Fruit fly (Drosophila melanogaster) whole organism, embryonic: ENCODE measurements around the gene CG7275.

Experiments
- Asciz ChIP-seq: fragments of 200-800 bp; sonication (Bioruptor generic); optimal IDR thresholded peaks from 2 replicates; lab custom pipeline; 2017; ENCODE audit warnings: missing biosample characterization, mild to moderate bottlenecking, missing genetic modification characterization, missing genetic modification reagents
- CG10267 ChIP-seq: fragments of 200-800 bp; sonication (Bioruptor generic); optimal IDR thresholded peaks from 2 replicates; lab custom pipeline; 2018; ENCODE audit warnings: missing biosample characterization, mild to moderate bottlenecking, missing genetic modification characterization, moderate library complexity
- CG10979 ChIP-seq: fragments of 200-800 bp; sonication (Bioruptor generic); optimal IDR thresholded peaks from 2 replicates; lab custom pipeline; 2018; ENCODE audit warnings: missing biosample characterization, mild to moderate bottlenecking, missing genetic modification characterization, moderate library complexity
- CG11247 ChIP-seq: fragments of 200-800 bp; sonication (Bioruptor generic); IDR thresholded peaks from 2 replicates; pipeline ENCODE4 v1.3.6; 2022; ENCODE audit warnings: missing biosample characterization, missing genetic modification characterization
- CG14667 ChIP-seq: fragments of 200-800 bp; sonication (Bioruptor generic); IDR thresholded peaks from 2 replicates; pipeline ENCODE4 v1.3.6; 2022; ENCODE audit warnings: missing biosample characterization, missing genetic modification characterization
- CG14710 ChIP-seq: fragments of 200-800 bp; sonication (Bioruptor generic); optimal IDR thresholded peaks from 3 replicates; lab custom pipeline; 2019; ENCODE audit warnings: missing biosample characterization, mild to moderate bottlenecking, missing genetic modification characterization, moderate library complexity
- CG15269 ChIP-seq: fragments of 200-800 bp; sonication (Bioruptor generic); optimal IDR thresholded peaks from 2 replicates; lab custom pipeline; 2018; ENCODE audit warnings: missing biosample characterization, mild to moderate bottlenecking, missing genetic modification characterization, moderate library complexity
- CG1603 ChIP-seq: fragments of 200-800 bp; sonication (Bioruptor generic); optimal IDR thresholded peaks from 2 replicates; lab custom pipeline; 2019; ENCODE audit warnings: missing biosample characterization, mild to moderate bottlenecking, missing genetic modification characterization, moderate library complexity
- CG17361 ChIP-seq: fragments of 200-800 bp; sonication (Bioruptor generic); IDR thresholded peaks from 3 replicates; pipeline ENCODE4 v1.3.6; 2022; ENCODE audit warnings: missing biosample characterization, missing genetic modification characterization
- CG17568 ChIP-seq: fragments of 200-800 bp; sonication (Bioruptor generic); optimal IDR thresholded peaks from 2 replicates; lab custom pipeline; 2018; ENCODE audit warnings: missing biosample characterization, mild to moderate bottlenecking, missing genetic modification characterization, moderate library complexity
- CG18262 ChIP-seq: fragments of 200-800 bp; optimal IDR thresholded peaks from 3 replicates; lab custom pipeline; 2019; ENCODE audit warnings: missing biosample characterization, mild to moderate bottlenecking, missing genetic modification characterization, moderate library complexity
- CG31441 ChIP-seq: fragments of 200-800 bp; sonication (Bioruptor generic); IDR thresholded peaks from 2 replicates; pipeline ENCODE4 v1.3.6; 2022; ENCODE audit warnings: missing biosample characterization, missing genetic modification characterization
- CG4282 ChIP-seq: fragments of 200-800 bp; sonication (Bioruptor generic); optimal IDR thresholded peaks from 2 replicates; lab custom pipeline; 2016; ENCODE audit warnings: missing biosample characterization, missing genetic modification characterization
- CG4404 ChIP-seq: fragments of 200-800 bp; sonication (Bioruptor generic); IDR thresholded peaks from 2 replicates; pipeline ENCODE4 v1.3.6; 2022; ENCODE audit warnings: missing biosample characterization, missing genetic modification characterization
- CG4424 ChIP-seq: fragments of 200-800 bp; sonication (Bioruptor generic); optimal IDR thresholded peaks from 3 replicates; lab custom pipeline; 2016; ENCODE audit warnings: missing biosample characterization, missing genetic modification characterization
- CG5245 ChIP-seq: fragments of 200-800 bp; sonication (Bioruptor generic); optimal IDR thresholded peaks from 3 replicates; lab custom pipeline; 2016; ENCODE audit warnings: missing biosample characterization, missing genetic modification characterization
- CG6254 ChIP-seq: fragments of 200-800 bp; sonication (Bioruptor generic); optimal IDR thresholded peaks from 3 replicates; lab custom pipeline; 2017; ENCODE audit warnings: mild to moderate bottlenecking, missing biosample characterization, missing genetic modification reagents, missing genetic modification characterization
- CG7745 ChIP-seq: fragments of 200-800 bp; sonication (Bioruptor generic); optimal IDR thresholded peaks from 2 replicates; lab custom pipeline; 2018; ENCODE audit warnings: missing biosample characterization, mild to moderate bottlenecking, missing genetic modification characterization, moderate library complexity
- CG7963 ChIP-seq: fragments of 200-800 bp; sonication (Bioruptor generic); IDR thresholded peaks from 3 replicates; pipeline ENCODE4 v1.3.6; 2022; ENCODE audit warnings: missing biosample characterization, missing genetic modification characterization; ENCODE audit not compliant: partially characterized antibody
- Eip74EF ChIP-seq, 2 experiments: fragments of 200-800 bp in 1 of 2; fragments of >200 bp in 1 of 2; sonication (Bioruptor generic) in 1 of 2; optimal IDR thresholded peaks; 2 replicates each; lab custom pipeline; 2017 to 2019; ENCODE audit warnings: missing biosample characterization in 2 of 2, missing genetic modification characterization in 2 of 2, mild to moderate bottlenecking in 1 of 2, moderate library complexity in 1 of 2
- Med ChIP-seq: fragments of 200-800 bp; sonication (Bioruptor generic); peaks from one replicate; lab custom pipeline; 2016; ENCODE audit warnings: missing biosample characterization, missing genetic modification characterization, mild to moderate bottlenecking, inconsistent platforms, moderate library complexity
- Myb ChIP-seq: fragments of 200-800 bp; sonication (Bioruptor generic); optimal IDR thresholded peaks from 2 replicates; lab custom pipeline; 2016; ENCODE audit warnings: missing biosample characterization, missing genetic modification characterization
- Stat92E ChIP-seq, 3 experiments: fragments of >200 bp in 2 of 3; fragments of 200-800 bp in 1 of 3; sonication (Bioruptor generic) in 1 of 3; optimal IDR thresholded peaks; 2 replicates each; lab custom pipeline; 2017 to 2019; ENCODE audit warnings: missing biosample characterization in 3 of 3, missing genetic modification characterization in 3 of 3, mild to moderate bottlenecking in 1 of 3, moderate library complexity in 1 of 3
- Taf1 ChIP-seq: fragments of 200-800 bp; sonication (Bioruptor generic); IDR thresholded peaks from 2 replicates; pipeline ENCODE4 v1.3.6; 2022; ENCODE audit warnings: missing biosample characterization, missing genetic modification characterization
- ara ChIP-seq: fragments of 200-800 bp; sonication (Bioruptor generic); IDR thresholded peaks from 2 replicates; pipeline ENCODE4 v1.3.6; 2022; ENCODE audit warnings: missing biosample characterization, missing genetic modification characterization
- ase ChIP-seq: fragments of 200-800 bp; sonication (Bioruptor generic); IDR thresholded peaks from 3 replicates; pipeline ENCODE4 v1.3.6; 2022; ENCODE audit warnings: missing biosample characterization, missing genetic modification characterization
- cas ChIP-seq: fragments of 200-800 bp; sonication (Bioruptor generic); IDR thresholded peaks from 2 replicates; pipeline ENCODE4 v1.3.6; 2022; ENCODE audit warnings: missing biosample characterization, missing genetic modification characterization
- cg ChIP-seq: fragments of 200-800 bp; sonication (Bioruptor generic); optimal IDR thresholded peaks from 3 replicates; lab custom pipeline; 2019; ENCODE audit warnings: missing biosample characterization, mild to moderate bottlenecking, missing genetic modification characterization, moderate library complexity
- disco-r ChIP-seq: fragments of 200-800 bp; sonication (Bioruptor generic); optimal IDR thresholded peaks from 2 replicates; lab custom pipeline; 2016; ENCODE audit warnings: missing biosample characterization, missing genetic modification characterization
- dmrt99B ChIP-seq: fragments of 200-800 bp; sonication (Bioruptor generic); optimal IDR thresholded peaks from 2 replicates; lab custom pipeline; 2018; ENCODE audit warnings: missing biosample characterization, mild to moderate bottlenecking, missing genetic modification characterization, moderate library complexity
- eve ChIP-seq, 2 experiments: fragments of >200 bp; optimal IDR thresholded peaks; 2 replicates each; lab custom pipeline; 2017; ENCODE audit warnings: missing biosample characterization in 2 of 2, missing genetic modification characterization in 2 of 2
- gcm ChIP-seq: fragments of 200-800 bp; sonication (Bioruptor generic); optimal IDR thresholded peaks from 2 replicates; lab custom pipeline; 2019; ENCODE audit warnings: missing biosample characterization, mild to moderate bottlenecking, missing genetic modification characterization, moderate library complexity
- gem ChIP-seq: fragments of 200-800 bp; sonication (Bioruptor generic); optimal IDR thresholded peaks from 2 replicates; lab custom pipeline; 2019; ENCODE audit warnings: missing biosample characterization, mild to moderate bottlenecking, missing genetic modification characterization, moderate library complexity
- kni ChIP-seq: fragments of 200-800 bp; sonication (Bioruptor generic); optimal IDR thresholded peaks from 3 replicates; lab custom pipeline; 2017; ENCODE audit warnings: mild to moderate bottlenecking, missing biosample characterization, missing genetic modification reagents, missing genetic modification characterization
- lab ChIP-seq: fragments of 200-800 bp; sonication (Bioruptor generic); optimal IDR thresholded peaks from 3 replicates; lab custom pipeline; 2017; ENCODE audit warnings: missing biosample characterization, missing genetic modification characterization, mild to moderate bottlenecking, moderate library complexity, missing genetic modification reagents
- maf-S ChIP-seq: fragments of 200-800 bp; sonication (Bioruptor generic); optimal IDR thresholded peaks from 2 replicates; lab custom pipeline; 2016; ENCODE audit warnings: missing biosample characterization, missing genetic modification characterization
- mam ChIP-seq: fragments of 200-800 bp; sonication (Bioruptor generic); optimal IDR thresholded peaks from 3 replicates; lab custom pipeline; 2016; ENCODE audit warnings: missing biosample characterization, missing genetic modification characterization
- mld ChIP-seq: fragments of 200-800 bp; sonication (Bioruptor generic); IDR thresholded peaks from 3 replicates; pipeline ENCODE4 v1.3.6; 2022; ENCODE audit warnings: missing biosample characterization, missing genetic modification characterization; ENCODE audit not compliant: partially characterized antibody
- salm ChIP-seq: fragments of 200-800 bp; sonication (Bioruptor generic); optimal IDR thresholded peaks from 2 replicates; lab custom pipeline; 2018; ENCODE audit warnings: missing biosample characterization, mild to moderate bottlenecking, missing genetic modification characterization
- scrt ChIP-seq: fragments of 200-800 bp; sonication (Bioruptor generic); optimal IDR thresholded peaks from 2 replicates; lab custom pipeline; 2018; ENCODE audit warnings: missing biosample characterization, mild to moderate bottlenecking, missing genetic modification characterization, moderate library complexity
- so ChIP-seq: fragments of 200-800 bp; sonication (Bioruptor generic); IDR thresholded peaks from 3 replicates; pipeline ENCODE4 v1.3.6; 2022; ENCODE audit warnings: missing biosample characterization, missing genetic modification characterization
- sug ChIP-seq: fragments of 200-800 bp; optimal IDR thresholded peaks from 2 replicates; lab custom pipeline; 2019; ENCODE audit warnings: missing biosample characterization, mild to moderate bottlenecking, missing genetic modification characterization, moderate library complexity
- ttk ChIP-seq: fragments of 200-800 bp; sonication (Bioruptor generic); IDR thresholded peaks from 2 replicates; pipeline ENCODE4 v2.1.2; 2022; ENCODE audit warnings: missing biosample characterization, missing genetic modification characterization
- vvl ChIP-seq: fragments of 200-800 bp; sonication (Bioruptor generic); IDR thresholded peaks from 2 replicates; pipeline ENCODE4 v1.3.6; 2022; ENCODE audit warnings: missing biosample characterization, missing genetic modification characterization
- zf30C ChIP-seq: fragments of 200-800 bp; sonication (Bioruptor generic); optimal IDR thresholded peaks from 3 replicates; lab custom pipeline; 2018; ENCODE audit warnings: missing biosample characterization, mild to moderate bottlenecking, missing genetic modification characterization

CG7275 gene

dm6 chr3L:15544455-15545415 is 46.0 kb downstream of the CG7275 start (continued):
- TF ChIP-seq disco-r (GFP tag; lab: Kevin White, UChicago) (no peak), ttk (GFP tag; lab: Robert Waterston, UW) (no peak), CG4282 (GFP tag; lab: Kevin White, UChicago) (no peak), CG15269 (no peak), gem (tag; lab: Kevin White, UChicago) (peak; percentile 4), CG4424 (GFP tag; lab: Kevin White, UChicago) (peak; percentile 15), gcm (GFP tag; lab: Kevin White, UChicago) (no peak), CG11247 (GFP tag; lab: Robert Waterston, UW) (no peak), CG5245 (GFP tag; lab: Kevin White, UChicago) (no peak), CG4404 (no peak), CG17568 (no peak), maf-S (GFP tag; lab: Kevin White, UChicago) (no peak), CG7745 (tag; lab: Kevin White, UChicago) (no peak), ase (0 out of 3 replicates have a peak, but pooled peaks have one; percentile 26), CG6254 (GFP tag; lab: Kevin White, UChicago) (no peak), CG14667 (no peak), cas (GFP tag; lab: Robert Waterston, UW) (no peak), zf30C (GFP tag; lab: Kevin White, UChicago) (peak; percentile 45), scrt (GFP tag; lab: Kevin White, UChicago) (no peak), CG31441 (0 out of 2 replicates have a peak, but pooled peaks have one; percentile 17), so (GFP tag; lab: Robert Waterston, UW) (no peak), eve (GFP tag; optimal IDR thresholded peaks at IDR 0.05; lab: Kevin White, UChicago) (no peak), ara (peak; percentile 19; the same call in 1 of the 2 replicates), Eip74EF (GFP tag; optimal IDR thresholded peaks at IDR 0.05; lab: Kevin White, UChicago) (no peak), CG7963 (GFP tag; lab: Robert Waterston, UW) (no peak), kni (GFP tag; lab: Kevin White, UChicago) (peak; percentile 17), salm (no peak), CG17361 (GFP tag; lab: Robert Waterston, UW) (peak; percentile 41; the same call in 2 of the 3 replicates), CG1603 (tag; lab: Kevin White, UChicago) (peak; percentile 31), mam (no peak), dmrt99B (tag; lab: Kevin White, UChicago) (peak; percentile 20), vvl (peak; percentile 12; the same call in 1 of the 2 replicates), CG10979 (tag; lab: Kevin White, UChicago) (peak; percentile 8), CG14710 (peak; percentile 6), Med (GFP tag; lab: Kevin White, UChicago) (peak; percentile 3), Myb (GFP tag; lab: Kevin White, UChicago) (no peak), cg (GFP tag; lab: Kevin White, UChicago) (peak; percentile 88), CG10267 (no peak), mld (no peak), lab (GFP tag; lab: Kevin White, UChicago) (peak; percentile 12), sug (tag; lab: Kevin White, UChicago) (no peak), Stat92E (GFP tag; optimal IDR thresholded peaks at IDR 0.05; lab: Kevin White, UChicago) (peak in 1 of 3 experiments; percentile 24), Taf1 (GFP tag; lab: Robert Waterston, UW) (no peak), CG18262 (tag; lab: Kevin White, UChicago) (peak; percentile 41), Asciz (GFP tag; lab: Kevin White, UChicago) (peak; percentile 26)
